Worm (Caenorhabditis elegans) whole organism, L4 larva: ENCODE data around the gene srg-58.

Source experiments
- F44E2.7 ChIP-seq: fragments of 200-800 bp; sonication (Bioruptor generic); IDR thresholded peaks from 2 replicates; pipeline ENCODE4 v2.1.2; 2022; ENCODE audit warnings: missing genetic modification characterization, missing compliant biosample characterization
- T20F7.1 ChIP-seq: fragments of 200-800 bp; sonication (Bioruptor generic); optimal IDR thresholded peaks from 2 replicates; lab custom pipeline; 2018; ENCODE audit warnings: mild to moderate bottlenecking, missing genetic modification characterization, missing compliant biosample characterization
- ZK337.2 ChIP-seq: fragments of 200-800 bp; sonication (Bioruptor generic); IDR thresholded peaks from 2 replicates; pipeline ENCODE4 v1.3.6; 2022; ENCODE audit warnings: missing genetic modification reagents, missing genetic modification characterization, missing compliant biosample characterization
- aly-2 ChIP-seq: sonication (generic microtip); optimal IDR thresholded peaks from 2 replicates; lab custom pipeline; 2018; ENCODE audit warnings: missing biosample characterization, missing genetic modification characterization
- ama-1 ChIP-seq: fragments of 150-350 bp; optimal IDR thresholded peaks from 2 replicates; lab custom pipeline; 2014; ENCODE audit warnings: inconsistent platforms, mixed read lengths
- arid-1 ChIP-seq: fragments of 200-800 bp; sonication (Bioruptor generic); conservative IDR thresholded peaks from 2 replicates; pipeline ENCODE4 v1.3.6; 2022; ENCODE audit warnings: missing genetic modification reagents, missing genetic modification characterization, missing compliant biosample characterization
- attf-4 ChIP-seq: sonication (generic microtip); optimal IDR thresholded peaks from 3 replicates; lab custom pipeline; 2017; ENCODE audit warnings: missing biosample characterization, missing genetic modification characterization
- ceh-20 ChIP-seq: fragments of 200-800 bp; sonication (Bioruptor generic); IDR thresholded peaks from 2 replicates; pipeline ENCODE4 v1.3.6; 2022; ENCODE audit warnings: missing genetic modification reagents, missing genetic modification characterization, missing compliant biosample characterization
- ceh-44 ChIP-seq: fragments of 200-800 bp; sonication (Bioruptor generic); IDR thresholded peaks from 2 replicates; pipeline ENCODE4 v1.3.6; 2022; ENCODE audit warnings: missing genetic modification reagents, missing genetic modification characterization, missing compliant biosample characterization
- ces-1 ChIP-seq: fragments of 150-350 bp; sonication (generic microtip); optimal IDR thresholded peaks from 4 replicates; lab custom pipeline; 2014; ENCODE audit warnings: missing biosample characterization, missing genetic modification reagents, missing genetic modification characterization
- daf-16 ChIP-seq, 3 experiments: sonication (generic microtip); optimal IDR thresholded peaks; 2 replicates each; lab custom pipeline; 2016 to 2017; ENCODE audit warnings: missing genetic modification characterization in 3 of 3, missing genetic modification reagents in 3 of 3, mild to moderate bottlenecking in 2 of 3, missing compliant biosample characterization in 2 of 3, missing biosample characterization in 1 of 3, moderate library complexity in 1 of 3
- daf-19 ChIP-seq: fragments of 200-800 bp; sonication (Bioruptor generic); conservative IDR thresholded peaks from 2 replicates; pipeline ENCODE4 v1.3.6; 2022; ENCODE audit warnings: missing genetic modification characterization, missing compliant biosample characterization
- daf-8 ChIP-seq: fragments of 200-800 bp; sonication (Bioruptor generic); IDR thresholded peaks from 2 replicates; pipeline ENCODE4 v1.3.6; 2022; ENCODE audit warnings: missing genetic modification characterization, missing compliant biosample characterization
- dmd-6 ChIP-seq: fragments of 200-800 bp; sonication (Bioruptor generic); IDR thresholded peaks from 2 replicates; pipeline ENCODE4 v1.3.6; 2022; ENCODE audit warnings: missing genetic modification reagents, missing genetic modification characterization, missing compliant biosample characterization
- dmd-9 ChIP-seq: fragments of 200-800 bp; sonication (Bioruptor generic); IDR thresholded peaks from 2 replicates; pipeline ENCODE4 v1.3.6; 2022; ENCODE audit warnings: missing genetic modification reagents, missing genetic modification characterization, missing compliant biosample characterization
- dve-1 ChIP-seq: sonication (generic microtip); optimal IDR thresholded peaks from 2 replicates; lab custom pipeline; 2017; ENCODE audit warnings: antibody characterized with exemption, mild to moderate bottlenecking, missing genetic modification characterization, missing compliant biosample characterization; ENCODE audit not compliant: insufficient read depth
- egl-43 ChIP-seq: fragments of 200-800 bp; sonication (Bioruptor generic); IDR thresholded peaks from 2 replicates; pipeline ENCODE4 v1.3.6; 2022; ENCODE audit warnings: missing genetic modification reagents, missing genetic modification characterization, missing compliant biosample characterization
- hif-1 ChIP-seq, 2 experiments: sonication (generic microtip); optimal IDR thresholded peaks; 2 replicates each; lab custom pipeline; 2016 to 2017; ENCODE audit warnings: missing compliant biosample characterization in 2 of 2, missing genetic modification characterization in 2 of 2, missing genetic modification reagents in 2 of 2, missing genotype in 2 of 2, mild to moderate bottlenecking in 1 of 2
- hlh-11 ChIP-seq: fragments of 200-800 bp; sonication (Bioruptor generic); optimal IDR thresholded peaks from 2 replicates; lab custom pipeline; 2018; ENCODE audit warnings: mild to moderate bottlenecking, missing genetic modification characterization, missing compliant biosample characterization
- lin-1 ChIP-seq: fragments of 200-800 bp; sonication (Bioruptor generic); IDR thresholded peaks from 2 replicates; pipeline ENCODE4 v1.3.6; 2022; ENCODE audit warnings: missing genetic modification reagents, missing genetic modification characterization, missing compliant biosample characterization
- lin-15B ChIP-seq: fragments of 150-350 bp; sonication (generic microtip); optimal IDR thresholded peaks from 3 replicates; lab custom pipeline; 2014; ENCODE audit warnings: missing biosample characterization, missing genetic modification characterization
- lin-38 ChIP-seq: fragments of 200-800 bp; sonication (Bioruptor generic); IDR thresholded peaks from 2 replicates; pipeline ENCODE4 v1.3.6; 2022; ENCODE audit warnings: missing genetic modification reagents, missing genetic modification characterization, missing compliant biosample characterization
- madf-5 ChIP-seq, 2 experiments: fragments of 200-800 bp; sonication (Bioruptor generic); IDR thresholded peaks; 2 replicates each; pipeline ENCODE4 v1.3.6; 2022; ENCODE audit warnings: missing compliant biosample characterization in 2 of 2, missing genetic modification characterization in 2 of 2
- mes-2 ChIP-seq: sonication (generic microtip); optimal IDR thresholded peaks from 2 replicates; lab custom pipeline; 2016; ENCODE audit warnings: missing genotype, mild to moderate bottlenecking, missing genetic modification characterization, missing compliant biosample characterization; ENCODE audit not compliant: poor library complexity, severe bottlenecking
- mxl-2 ChIP-seq: fragments of 200-800 bp; sonication (Bioruptor generic); conservative IDR thresholded peaks from 2 replicates; pipeline ENCODE4 v1.3.6; 2022; ENCODE audit warnings: missing genetic modification reagents, missing genetic modification characterization, missing compliant biosample characterization
- nhr-10 ChIP-seq: fragments of 150-350 bp; optimal IDR thresholded peaks from 2 replicates; lab custom pipeline; 2014; ENCODE audit warnings: missing biosample characterization, missing genetic modification characterization
- nhr-237 ChIP-seq: sonication (generic microtip); optimal IDR thresholded peaks from 2 replicates; lab custom pipeline; 2017; ENCODE audit warnings: missing biosample characterization, missing genetic modification characterization
- nhr-25 ChIP-seq: sonication (generic microtip); optimal IDR thresholded peaks from 2 replicates; lab custom pipeline; 2017; ENCODE audit warnings: missing genetic modification characterization, mild to moderate bottlenecking, missing compliant biosample characterization, antibody characterized with exemption, moderate library complexity, borderline replicate concordance; ENCODE audit not compliant: insufficient read depth
- nhr-42 ChIP-seq: fragments of 200-800 bp; sonication (Bioruptor generic); IDR thresholded peaks from 2 replicates; pipeline ENCODE4 v1.3.6; 2022; ENCODE audit warnings: missing genetic modification characterization, missing compliant biosample characterization
- nhr-48 ChIP-seq: sonication (generic microtip); optimal IDR thresholded peaks from 2 replicates; lab custom pipeline; 2016; ENCODE audit warnings: mild to moderate bottlenecking, missing genetic modification characterization, missing compliant biosample characterization
- nhr-77 ChIP-seq: fragments of 150-350 bp; optimal IDR thresholded peaks from 2 replicates; lab custom pipeline; 2014; ENCODE audit warnings: missing biosample characterization, missing genetic modification characterization
- pha-4 ChIP-seq, 2 experiments: fragments of 150-350 bp in 1 of 2; fragments of 200-800 bp in 1 of 2; sonication (Bioruptor generic) in 1 of 2; IDR thresholded peaks in 1 of 2; optimal IDR thresholded peaks in 1 of 2; 2 replicates each; pipeline versions ENCODE4 v1.3.6 to Lab custom; 2014 to 2022; ENCODE audit warnings: missing genetic modification characterization in 2 of 2, missing genetic modification reagents in 2 of 2, missing biosample characterization in 1 of 2, missing compliant biosample characterization in 1 of 2
- php-3 ChIP-seq: fragments of 200-800 bp; sonication (Bioruptor generic); IDR thresholded peaks from 2 replicates; pipeline ENCODE4 v1.3.6; 2022; ENCODE audit warnings: missing genetic modification reagents, missing genetic modification characterization, missing compliant biosample characterization
- sdz-12 ChIP-seq: fragments of 200-800 bp; sonication (Bioruptor generic); optimal IDR thresholded peaks from 2 replicates; lab custom pipeline; 2018; ENCODE audit warnings: mild to moderate bottlenecking, missing genetic modification characterization, missing compliant biosample characterization
- set-16 ChIP-seq: fragments of 200-800 bp; sonication (Bioruptor generic); IDR thresholded peaks from 2 replicates; pipeline ENCODE4 v1.3.6; 2022; ENCODE audit warnings: missing genetic modification reagents, missing genetic modification characterization, missing compliant biosample characterization
- snpc-1.2 ChIP-seq: fragments of 200-800 bp; sonication (Bioruptor generic); IDR thresholded peaks from 2 replicates; pipeline ENCODE4 v1.3.6; 2022; ENCODE audit warnings: missing genetic modification reagents, missing genetic modification characterization, missing compliant biosample characterization
- tag-97 ChIP-seq: fragments of 200-800 bp; sonication (Bioruptor generic); IDR thresholded peaks from 2 replicates; pipeline ENCODE4 v1.3.6; 2022; ENCODE audit warnings: missing genetic modification characterization, missing compliant biosample characterization
- unc-39 ChIP-seq: sonication (generic microtip); optimal IDR thresholded peaks from 2 replicates; lab custom pipeline; 2017; ENCODE audit warnings: missing biosample characterization, missing genetic modification characterization
- unc-62 ChIP-seq, 3 experiments: fragments of 150-350 bp in 1 of 3; sonication (generic microtip); optimal IDR thresholded peaks in 2 of 3; peaks in 1 of 3; 1 replicate in 1 of 3; 2 replicates in 2 of 3; lab custom pipeline; 2014 to 2017; ENCODE audit warnings: missing biosample characterization in 3 of 3, missing genetic modification characterization in 3 of 3, missing genetic modification reagents in 3 of 3, missing genotype in 1 of 3
- vab-7 ChIP-seq: fragments of 200-800 bp; sonication (Bioruptor generic); IDR thresholded peaks from 2 replicates; pipeline ENCODE4 v1.3.6; 2022; ENCODE audit warnings: missing genetic modification reagents, missing genetic modification characterization, missing compliant biosample characterization
- zag-1 ChIP-seq: fragments of 150-350 bp; optimal IDR thresholded peaks from 2 replicates; lab custom pipeline; 2014; ENCODE audit warnings: missing biosample characterization, missing genetic modification characterization
- ztf-11 ChIP-seq: fragments of 150-350 bp; optimal IDR thresholded peaks from 2 replicates; lab custom pipeline; 2014; ENCODE audit warnings: missing biosample characterization, missing genetic modification characterization

Gene srg-58

DNA sequence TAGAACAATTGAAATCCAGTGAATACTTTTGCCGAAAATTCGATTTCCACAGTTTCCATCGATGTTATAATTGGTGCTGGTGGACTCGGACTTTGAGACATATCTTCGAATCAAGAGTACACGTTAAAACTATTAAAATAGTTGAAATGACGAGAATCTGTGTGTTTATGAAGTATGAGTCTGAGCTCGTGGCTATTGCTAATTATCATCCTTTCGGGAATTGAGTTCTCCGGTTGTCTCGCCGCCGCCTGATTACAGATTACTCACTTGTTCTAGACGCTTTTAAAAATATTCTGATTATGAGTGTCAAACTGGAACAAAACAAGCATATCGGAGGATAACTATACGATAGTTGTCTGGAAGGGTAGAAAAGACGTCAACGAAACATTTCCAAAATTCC is 21.2 kb downstream of the srg-58 start, which contains the start of gene srg-56:
TSS of gene srg-56 (minus strand) at position 101 of the 400 bp plus-strand sequence.
- TF ChIP-seq madf-5 (GFP tag; IDR thresholded peaks at IDR 0.05; lab: Robert Waterston, UW) = no peak
- no peak for TF ChIP-seq tag-97 (GFP tag; lab: Robert Waterston, UW)
- no peak for TF ChIP-seq aly-2
- TF ChIP-seq snpc-1.2 (GFP tag; lab: Robert Waterston, UW) = no peak
- TF ChIP-seq lin-38 (GFP tag; lab: Robert Waterston, UW) = no peak
- TF ChIP-seq daf-19 (GFP tag; lab: Robert Waterston, UW) = no peak
- no peak for TF ChIP-seq sdz-12 (GFP tag; lab: Kevin White, UChicago)
- TF ChIP-seq lin-1 (GFP tag; lab: Robert Waterston, UW) = no peak
- no peak for TF ChIP-seq ceh-44 (GFP tag; lab: Robert Waterston, UW)
- TF ChIP-seq nhr-237 (tag; lab: Kevin White, UChicago) = no peak
- no peak for TF ChIP-seq unc-39 (tag; lab: Kevin White, UChicago)
- TF ChIP-seq T20F7.1 (GFP tag; lab: Kevin White, UChicago) = no peak
- no peak for TF ChIP-seq zag-1 (tag; lab: Kevin White, UChicago)

DNA sequence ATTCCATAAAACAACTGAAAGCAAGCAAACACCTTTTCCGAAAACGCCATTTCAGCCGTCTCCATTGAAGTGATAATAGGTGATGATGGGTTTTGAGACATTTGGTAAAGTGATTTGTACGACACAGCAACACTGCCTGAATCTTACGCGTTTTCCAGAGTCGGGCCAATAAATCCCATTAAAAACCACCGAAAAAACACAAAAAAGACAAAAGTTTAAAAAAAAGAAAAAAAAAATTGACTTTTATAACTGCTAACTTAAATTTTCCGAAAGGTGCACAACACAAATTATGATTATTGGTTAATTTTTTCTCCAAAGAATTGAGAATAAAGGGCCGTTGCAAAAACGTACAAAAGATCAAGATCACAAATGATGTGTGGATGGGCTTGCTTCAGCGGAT is 25.0 kb downstream of the srg-58 start, which contains the start of gene srg-57:
TSS of gene srg-57 (minus strand) at position 101 of the 400 bp plus-strand sequence.
- TF ChIP-seq unc-62 (GFP tag; optimal IDR thresholded peaks at IDR 0.05 in 1 of 2; lab: Kevin White, UChicago) = peak in 1 of 2 experiments; percentile 55
- TF ChIP-seq unc-62 (tag; optimal IDR thresholded peaks at IDR 0.05; lab: Kevin White, UChicago) = no peak
- no peak for TF ChIP-seq egl-43 (GFP tag; lab: Robert Waterston, UW)

DNA sequence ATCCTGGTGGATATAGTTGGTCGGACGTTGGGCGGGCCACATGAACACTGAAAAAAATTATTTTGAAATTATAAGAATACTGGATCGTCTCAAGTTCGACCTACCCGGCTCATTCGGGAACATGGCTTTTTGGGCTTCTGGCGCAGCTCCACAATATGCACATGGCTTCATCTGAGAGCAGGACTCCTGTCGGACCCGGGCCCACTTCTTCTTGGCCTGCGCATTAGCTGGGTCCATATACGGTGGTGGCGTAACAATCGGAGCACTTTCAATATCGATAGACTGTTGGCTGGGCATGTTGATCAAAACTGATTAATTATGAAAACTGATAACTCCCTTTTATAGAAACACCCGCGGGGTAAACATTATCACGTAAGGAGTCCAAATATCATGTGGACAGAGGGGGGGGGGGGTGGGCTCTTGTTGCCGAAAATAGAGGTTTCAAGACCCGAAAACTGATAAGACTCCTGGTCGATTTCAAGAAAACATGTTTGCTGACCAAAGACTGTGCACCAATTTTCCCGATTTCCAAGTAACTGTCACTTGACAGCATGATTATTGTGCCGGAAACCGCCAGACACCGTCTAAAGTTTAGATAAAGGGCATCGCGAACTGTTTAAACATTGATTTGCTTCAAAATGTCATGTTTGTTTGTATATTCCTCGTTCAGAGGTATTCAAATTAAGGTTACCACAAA is 28.4 kb downstream of the srg-58 start, which contains the start of gene dod-3:
TSS of gene dod-3 (minus strand) at position 315 of the 697 bp plus-strand sequence.
- TF ChIP-seq dmd-6 (peak; percentile 89), daf-16 (GFP tag; optimal IDR thresholded peaks at IDR 0.05; lab: Kevin White, UChicago) (peak in 1 of 2 experiments; percentile 48), daf-16 (tag; optimal IDR thresholded peaks at IDR 0.05; lab: Kevin White, UChicago) (peak; percentile 92), F44E2.7 (GFP tag; lab: Robert Waterston, UW) (no peak), php-3 (GFP tag; lab: Robert Waterston, UW) (peak; percentile 21; the same call in 1 of the 2 replicates), ZK337.2 (GFP tag; lab: Robert Waterston, UW) (no peak), hlh-11 (tag; lab: Kevin White, UChicago) (peak; percentile 92), sdz-12 (GFP tag; lab: Kevin White, UChicago) (no peak), lin-1 (GFP tag; lab: Robert Waterston, UW) (peak; percentile 78), daf-8 (GFP tag; lab: Robert Waterston, UW) (no peak), mes-2 (tag; lab: Kevin White, UChicago) (no peak), nhr-48 (tag; lab: Kevin White, UChicago) (peak; percentile 46), nhr-25 (tag; lab: Kevin White, UChicago) (no peak), nhr-77 (tag; lab: Kevin White, UChicago) (peak; percentile 32), nhr-10 (peak; percentile 2), dve-1 (tag; lab: Kevin White, UChicago) (peak; percentile 59), ama-1 (lab: Kevin White, UChicago) (peak; percentile 74), hif-1 (tag; optimal IDR thresholded peaks at IDR 0.05; lab: Kevin White, UChicago) (peak in 1 of 2 experiments; percentile 89), ztf-11 (tag; lab: Kevin White, UChicago) (no peak), arid-1 (no peak)
- TF ChIP-seq, all 104 proteins: peak for 11

DNA sequence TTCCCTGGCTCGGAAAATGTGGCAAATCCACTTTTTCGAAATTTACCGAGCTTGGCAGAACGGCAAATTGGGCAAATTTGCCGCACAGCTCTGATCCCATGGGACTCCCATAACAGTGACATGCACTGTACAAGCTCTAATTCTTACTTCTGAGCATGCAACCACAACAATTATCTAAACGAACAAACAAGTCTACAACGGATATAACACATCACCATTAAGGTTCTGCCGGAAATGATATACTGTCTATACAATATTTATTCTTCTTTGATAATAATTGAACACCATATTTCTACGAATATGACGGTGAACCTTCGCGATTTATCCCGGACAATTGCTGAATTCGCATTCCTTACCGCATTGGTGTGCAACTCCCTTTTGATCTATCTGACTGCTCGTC is 31.1 kb downstream of the srg-58 start, which contains the start of gene str-33:
TSS of gene str-33 (plus strand) at position 301 of the 400 bp plus-strand sequence.
- TF ChIP-seq vab-7 (no peak), attf-4 (tag; lab: Kevin White, UChicago) (no peak), nhr-237 (tag; lab: Kevin White, UChicago) (no peak), ces-1 (GFP tag; lab: Kevin White, UChicago) (no peak), dmd-9 (GFP tag; lab: Robert Waterston, UW) (no peak), lin-38 (GFP tag; lab: Robert Waterston, UW) (no peak), nhr-42 (GFP tag; lab: Robert Waterston, UW) (no peak), lin-15B (no peak), madf-5 (GFP tag; IDR thresholded peaks at IDR 0.05; lab: Robert Waterston, UW) (no peak), ceh-20 (GFP tag; lab: Robert Waterston, UW) (no peak), nhr-48 (tag; lab: Kevin White, UChicago) (no peak), set-16 (GFP tag; lab: Robert Waterston, UW) (no peak), mxl-2 (no peak), pha-4 (GFP tag; IDR thresholded peaks at IDR 0.05; lab: Robert Waterston, UW) (no peak), pha-4 (tag; optimal IDR thresholded peaks at IDR 0.05; lab: Kevin White, UChicago) (no peak), php-3 (GFP tag; lab: Robert Waterston, UW) (no peak)
